Worm (Caenorhabditis elegans): Measurements from ENCODE around the gene such-1.

DNA sequence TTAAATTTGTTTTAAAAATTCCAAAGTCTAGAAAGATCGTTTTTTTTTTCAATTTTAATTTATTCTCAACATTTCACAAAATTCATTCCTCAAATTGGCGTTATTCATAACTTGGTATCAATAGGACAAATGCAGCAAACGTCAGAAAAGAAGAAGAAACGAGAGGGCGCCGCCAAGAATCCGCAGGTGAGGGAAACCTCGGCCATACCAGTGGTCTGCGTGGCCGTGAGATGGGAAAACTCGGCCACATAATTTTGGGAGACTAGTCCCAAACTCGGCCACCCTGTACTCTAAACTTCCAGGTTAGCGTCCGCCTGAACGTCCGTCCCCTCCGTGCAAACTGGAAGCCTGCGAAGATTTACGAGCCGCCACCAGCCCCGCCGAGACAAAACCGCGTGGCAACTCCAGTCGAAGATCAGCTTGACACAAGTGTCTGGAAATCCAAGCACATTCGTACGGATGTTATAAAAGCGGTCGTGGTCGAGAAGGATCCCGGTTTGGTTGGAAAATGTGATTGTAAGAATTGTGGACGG, 39.9 kb upstream of the such-1 start, which contains the start of gene Y66D12A.11:
- TF ChIP-seq ets-7 (tag; optimal IDR thresholded peaks at IDR 0.05) (no peak), tra-4 (tag; optimal IDR thresholded peaks at IDR 0.05) (no peak), ama-1 (optimal IDR thresholded peaks at IDR 0.05) (no peak), hmg-4 (GFP tag; optimal IDR thresholded peaks at IDR 0.05) (no peak), tbx-37 (GFP tag; conservative IDR thresholded peaks at IDR 0.05) (no peak), flt-1 (GFP tag; IDR thresholded peaks at IDR 0.05) (no peak), hmbx-1 (tag; optimal IDR thresholded peaks at IDR 0.05) (no peak), aly-1 (tag; optimal IDR thresholded peaks at IDR 0.05) (no peak), F13C5.2 (tag; optimal IDR thresholded peaks at IDR 0.05) (no peak), ceh-13 (GFP tag; optimal IDR thresholded peaks at IDR 0.05) (no peak), B0310.2 (tag; optimal IDR thresholded peaks at IDR 0.05) (no peak), scrt-1 (GFP tag; IDR thresholded peaks at IDR 0.05) (no peak), pes-1 (GFP tag; IDR thresholded peaks at IDR 0.05) (no peak), sea-1 (GFP tag; conservative IDR thresholded peaks at IDR 0.05) (no peak)
